Worm (Caenorhabditis elegans) whole organism, L1 larva: Measurements from ENCODE around the gene M70.5.

Experiments
- C16A3.4 ChIP-seq: fragments of 150-350 bp; optimal IDR thresholded peaks from 2 replicates; lab custom pipeline; 2014; ENCODE audit warnings: missing biosample characterization, missing genetic modification characterization
- ceh-82 ChIP-seq, 3 experiments: fragments of 150-350 bp in 1 of 3; sonication (generic microtip) in 2 of 3; optimal IDR thresholded peaks; 2 replicates each; lab custom pipeline; 2014 to 2017; ENCODE audit warnings: missing biosample characterization in 3 of 3, missing genetic modification characterization in 3 of 3
- lin-35 ChIP-seq, 2 experiments: fragments of 150-350 bp; optimal IDR thresholded peaks; 2 replicates each; lab custom pipeline; 2014; ENCODE audit warnings: missing biosample characterization in 2 of 2, missing genetic modification characterization in 2 of 2, missing genetic modification reagents in 2 of 2
- lsy-2 ChIP-seq, 2 experiments: fragments of 150-350 bp; optimal IDR thresholded peaks; 2 replicates each; lab custom pipeline; 2014; ENCODE audit warnings: missing biosample characterization in 2 of 2, missing genetic modification characterization in 2 of 2
- mep-1 ChIP-seq: fragments of 150-350 bp; optimal IDR thresholded peaks from 2 replicates; lab custom pipeline; 2014; ENCODE audit warnings: missing biosample characterization, missing genetic modification characterization
- nhr-71 ChIP-seq: sonication (generic microtip); optimal IDR thresholded peaks from 2 replicates; lab custom pipeline; 2016; ENCODE audit warnings: mild to moderate bottlenecking, missing genetic modification characterization, moderate library complexity, missing compliant biosample characterization
- nhr-76 ChIP-seq: sonication (generic microtip); optimal IDR thresholded peaks from 2 replicates; lab custom pipeline; 2017; ENCODE audit warnings: missing biosample characterization, missing genetic modification characterization
- nhr-77 ChIP-seq: fragments of 150-350 bp; optimal IDR thresholded peaks from 2 replicates; lab custom pipeline; 2014; ENCODE audit warnings: missing biosample characterization, missing genetic modification characterization
- snu-23 ChIP-seq: sonication (generic microtip); optimal IDR thresholded peaks from 2 replicates; lab custom pipeline; 2016; ENCODE audit warnings: missing genetic modification characterization, missing compliant biosample characterization
- sptf-1 ChIP-seq: fragments of 150-350 bp; optimal IDR thresholded peaks from 2 replicates; lab custom pipeline; 2014; ENCODE audit warnings: missing biosample characterization, missing genetic modification characterization
- zag-1 ChIP-seq: fragments of 150-350 bp; optimal IDR thresholded peaks from 2 replicates; lab custom pipeline; 2014; ENCODE audit warnings: missing biosample characterization, missing genetic modification characterization
- ztf-11 ChIP-seq, 2 experiments: sonication (generic microtip); optimal IDR thresholded peaks; 2 replicates each; lab custom pipeline; 2016 to 2017; ENCODE audit warnings: missing genetic modification characterization in 2 of 2, missing biosample characterization in 1 of 2, missing compliant biosample characterization in 1 of 2

DNA sequence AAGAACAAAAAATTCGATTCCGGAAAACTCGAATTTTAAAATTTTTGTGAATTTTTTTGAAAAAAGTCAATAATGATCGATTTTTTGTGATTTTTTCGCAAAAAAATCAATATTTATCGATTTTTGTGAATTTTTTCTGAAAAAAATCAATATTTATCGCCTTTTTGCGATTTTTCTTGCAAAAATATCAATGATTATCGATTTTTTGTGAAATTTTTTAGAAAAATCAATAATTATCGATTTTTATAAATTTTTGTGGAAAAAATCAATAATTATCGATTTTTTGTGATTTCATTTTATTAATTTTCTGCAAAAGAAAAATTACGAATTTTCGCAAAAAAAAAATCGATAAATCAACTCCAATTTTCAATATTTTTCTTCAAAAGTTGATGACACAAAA, 39.4 kb downstream of the M70.5 start:
- TF ChIP-seq ztf-11 (tag; optimal IDR thresholded peaks at IDR 0.05; lab: Kevin White, UChicago): no peak
- no peak for TF ChIP-seq nhr-71 (tag; lab: Kevin White, UChicago)
- TF ChIP-seq lin-35 (GFP tag; optimal IDR thresholded peaks at IDR 0.05; lab: Kevin White, UChicago): no peak
- TF ChIP-seq C16A3.4 (tag; lab: Kevin White, UChicago): no peak
- no peak for TF ChIP-seq lsy-2 (tag; optimal IDR thresholded peaks at IDR 0.05; lab: Kevin White, UChicago)
- TF ChIP-seq nhr-76 (tag; lab: Kevin White, UChicago): no peak
- TF ChIP-seq zag-1 (tag; lab: Kevin White, UChicago): no peak
- no peak for TF ChIP-seq snu-23 (GFP tag; lab: Kevin White, UChicago)
- TF ChIP-seq ceh-82 (tag; optimal IDR thresholded peaks at IDR 0.05; lab: Kevin White, UChicago): no peak
- no peak for TF ChIP-seq sptf-1 (tag; lab: Kevin White, UChicago)
- no peak for TF ChIP-seq mep-1
- TF ChIP-seq nhr-77 (tag; lab: Kevin White, UChicago): no peak
